Worm (Caenorhabditis elegans): Measurements from ENCODE around the gene F58H7.5.

ce11 chrIV:914856-915255 lies 4.9 kb upstream of the F58H7.5 start:
- TF ChIP-seq snpc-4 (tag; optimal IDR thresholded peaks at IDR 0.05): no peak
- no peak for TF ChIP-seq nhr-25 (tag; optimal IDR thresholded peaks at IDR 0.05)
- TF ChIP-seq zag-1 (tag; optimal IDR thresholded peaks at IDR 0.05): no peak
- no peak for TF ChIP-seq egl-27 (tag; optimal IDR thresholded peaks at IDR 0.05)

Data from whole organism, L3 larva.